Comparison of ENCODE assay signal across 5 fruit fly cellular contexts in genomic region chr3R:19282240-19282639, dm6.
TF ChIP-seq lines count a peak whose summit lies in the region.

No protein-coding gene starts in this region.

- TF ChIP-seq CTCF in whole organism, embryonic (GFP tag; optimal IDR thresholded peaks at IDR 0.05; lab: Kevin White, UChicago), result no peak

TF ChIP-seq in whole organism, 6 proteins besides CTCF, POLR2A, EP300 and RAD21:
- TF ChIP-seq Dll (optimal IDR thresholded peaks at IDR 0.05; lab: Kevin White, UChicago) (peak; percentile 22), CG8478 (optimal IDR thresholded peaks at IDR 0.05; lab: Kevin White, UChicago) (no peak), EcR (GFP tag; optimal IDR thresholded peaks at IDR 0.05; lab: Kevin White, UChicago) (no peak), usp (GFP tag; optimal IDR thresholded peaks at IDR 0.05; lab: Kevin White, UChicago) (no peak), pan (optimal IDR thresholded peaks at IDR 0.05; lab: Kevin White, UChicago) (no peak), psq (optimal IDR thresholded peaks at IDR 0.05; lab: Kevin White, UChicago) (no peak)

TF ChIP-seq in whole organism, embryonic, 481 proteins besides CTCF, POLR2A, EP300 and RAD21:
- TF ChIP-seq mirr (GFP tag; optimal IDR thresholded peaks at IDR 0.05; lab: Kevin White, UChicago), result no peak
- TF ChIP-seq tgo (GFP tag; IDR thresholded peaks at IDR 0.05; lab: Robert Waterston, UW), result no peak
- TF ChIP-seq CG15601 (tag; optimal IDR thresholded peaks at IDR 0.05; lab: Kevin White, UChicago), result no peak
- no peak for TF ChIP-seq danr (GFP tag; IDR thresholded peaks at IDR 0.05; lab: Robert Waterston, UW)
- no peak for TF ChIP-seq Gsc (GFP tag; IDR thresholded peaks at IDR 0.05; lab: Robert Waterston, UW)
- peak; percentile 14 for TF ChIP-seq nom (GFP tag; optimal IDR thresholded peaks at IDR 0.05; lab: Kevin White, UChicago)
- peak; percentile 22 for TF ChIP-seq corto (GFP tag; optimal IDR thresholded peaks at IDR 0.05; lab: Kevin White, UChicago)
- peak; percentile 61 for TF ChIP-seq lbe (GFP tag; optimal IDR thresholded peaks at IDR 0.05; lab: Kevin White, UChicago)
- peak; percentile 40 for TF ChIP-seq Ets65A (GFP tag; lab: Kevin White, UChicago)
- no peak for TF ChIP-seq CG15269 (tag; optimal IDR thresholded peaks at IDR 0.05; lab: Kevin White, UChicago)
- no peak for TF ChIP-seq salm (tag; optimal IDR thresholded peaks at IDR 0.05; lab: Kevin White, UChicago)
- TF ChIP-seq CG17802 (tag; optimal IDR thresholded peaks at IDR 0.05; lab: Kevin White, UChicago), result no peak
- no peak for TF ChIP-seq H15 (GFP tag; IDR thresholded peaks at IDR 0.05; lab: Robert Waterston, UW)
- peak; percentile 12 for TF ChIP-seq sens (GFP tag; lab: Kevin White, UChicago)
- peak in 1 of 2 experiments; percentile 2 for TF ChIP-seq bsh (GFP tag; optimal IDR thresholded peaks at IDR 0.05; lab: Kevin White, UChicago)
- no peak for TF ChIP-seq peb (GFP tag; IDR thresholded peaks at IDR 0.05; lab: Robert Waterston, UW)
- TF ChIP-seq sr (GFP tag; IDR thresholded peaks at IDR 0.05; lab: Robert Waterston, UW), result no peak
- no peak for TF ChIP-seq Mad (GFP tag; optimal IDR thresholded peaks at IDR 0.05; lab: Kevin White, UChicago)

TF ChIP-seq in whole organism, prepupa, 60 proteins besides CTCF, POLR2A, EP300 and RAD21 (continues in another document):
- TF ChIP-seq Smox (GFP tag; optimal IDR thresholded peaks at IDR 0.05; lab: Kevin White, UChicago), result peak; percentile 69
- TF ChIP-seq CG11294 (GFP tag; IDR thresholded peaks at IDR 0.05; lab: Robert Waterston, UW), result no peak
- peak; percentile 29 for TF ChIP-seq Eip93F (GFP tag; optimal IDR thresholded peaks at IDR 0.05; lab: Kevin White, UChicago)
- peak; percentile 94 for TF ChIP-seq Eip78C (GFP tag; lab: Kevin White, UChicago)
- peak; percentile 54 for TF ChIP-seq CG3919 (GFP tag; optimal IDR thresholded peaks at IDR 0.05; lab: Kevin White, UChicago)
- no peak for TF ChIP-seq Blimp-1 (GFP tag; optimal IDR thresholded peaks at IDR 0.05; lab: Kevin White, UChicago)
- no peak for TF ChIP-seq Lpt (GFP tag; optimal IDR thresholded peaks at IDR 0.05; lab: Kevin White, UChicago)
- peak; percentile 3 for TF ChIP-seq CG11902 (GFP tag; optimal IDR thresholded peaks at IDR 0.05; lab: Kevin White, UChicago)
- peak; percentile 75 for TF ChIP-seq CG6163 (GFP tag; IDR thresholded peaks at IDR 0.05; lab: Robert Waterston, UW)
- peak; percentile 44 for TF ChIP-seq achi (GFP tag; optimal IDR thresholded peaks at IDR 0.05; lab: Kevin White, UChicago)
- TF ChIP-seq spab (GFP tag; optimal IDR thresholded peaks at IDR 0.05; lab: Kevin White, UChicago), result peak; percentile 68
- peak; percentile 76 for TF ChIP-seq Sox102F (GFP tag; optimal IDR thresholded peaks at IDR 0.05; lab: Kevin White, UChicago)
- no peak for TF ChIP-seq eg (GFP tag; IDR thresholded peaks at IDR 0.05; lab: Robert Waterston, UW)
- TF ChIP-seq Eip75B (GFP tag; optimal IDR thresholded peaks at IDR 0.05; lab: Kevin White, UChicago), result peak; percentile 69
- TF ChIP-seq net (GFP tag; optimal IDR thresholded peaks at IDR 0.05; lab: Kevin White, UChicago), result peak; percentile 31
- TF ChIP-seq CG15336 (GFP tag; IDR thresholded peaks at IDR 0.05; lab: Robert Waterston, UW), result no peak
- TF ChIP-seq CG34406 (GFP tag; optimal IDR thresholded peaks at IDR 0.05; lab: Kevin White, UChicago), result peak; percentile 69
- TF ChIP-seq esn (GFP tag; optimal IDR thresholded peaks at IDR 0.05; lab: Kevin White, UChicago), result peak; percentile 75
- peak; percentile 37 to 78 for TF ChIP-seq salr (GFP tag; optimal IDR thresholded peaks at IDR 0.05; lab: Kevin White, UChicago)
- TF ChIP-seq Hr38 (GFP tag; optimal IDR thresholded peaks at IDR 0.05; lab: Kevin White, UChicago), result no peak
- TF ChIP-seq topi (GFP tag; optimal IDR thresholded peaks at IDR 0.05; lab: Kevin White, UChicago), result peak; percentile 76
- TF ChIP-seq ss (GFP tag; optimal IDR thresholded peaks at IDR 0.05; lab: Kevin White, UChicago), result peak; percentile 45 to 69
- TF ChIP-seq CG10669 (GFP tag; optimal IDR thresholded peaks at IDR 0.05; lab: Kevin White, UChicago), result peak; percentile 71
- TF ChIP-seq CG6808 (GFP tag; optimal IDR thresholded peaks at IDR 0.05; lab: Kevin White, UChicago), result peak; percentile 70
- TF ChIP-seq CG32006 (GFP tag; optimal IDR thresholded peaks at IDR 0.05; lab: Kevin White, UChicago), result no peak

TF ChIP-seq in whole organism, pupa, 21 proteins besides CTCF, POLR2A, EP300 and RAD21:
- TF ChIP-seq CG32121 (GFP tag; IDR thresholded peaks at IDR 0.05; lab: Robert Waterston, UW) (no peak), CG10348 (GFP tag; IDR thresholded peaks at IDR 0.05; lab: Robert Waterston, UW) (no peak), CG9948 (tag; optimal IDR thresholded peaks at IDR 0.05; lab: Kevin White, UChicago) (peak; percentile 74), CG4496 (GFP tag; IDR thresholded peaks at IDR 0.05; lab: Robert Waterston, UW) (peak; percentile 45; the same call in 1 of the 3 replicates), D1 (tag; optimal IDR thresholded peaks at IDR 0.05; lab: Kevin White, UChicago) (peak; percentile 22), Pif1B (GFP tag; optimal IDR thresholded peaks at IDR 0.05; lab: Kevin White, UChicago) (peak; percentile 52), CG8301 (tag; optimal IDR thresholded peaks at IDR 0.05; lab: Kevin White, UChicago) (no peak), Snoo (tag; optimal IDR thresholded peaks at IDR 0.05; lab: Kevin White, UChicago) (peak; percentile 68), fd96Ca (GFP tag; IDR thresholded peaks at IDR 0.05; lab: Robert Waterston, UW) (no peak), CG34367 (tag; optimal IDR thresholded peaks at IDR 0.05; lab: Kevin White, UChicago) (peak; percentile 76), CG17806 (tag; optimal IDR thresholded peaks at IDR 0.05; lab: Kevin White, UChicago) (peak; percentile 68), CG15710 (tag; optimal IDR thresholded peaks at IDR 0.05; lab: Kevin White, UChicago) (peak; percentile 80), CG8159 (tag; optimal IDR thresholded peaks at IDR 0.05; lab: Kevin White, UChicago) (peak; percentile 79), Pif1A (GFP tag; optimal IDR thresholded peaks at IDR 0.05; lab: Kevin White, UChicago) (peak; percentile 63), CG13204 (GFP tag; optimal IDR thresholded peaks at IDR 0.05; lab: Kevin White, UChicago) (no peak), gl (tag; optimal IDR thresholded peaks at IDR 0.05; lab: Kevin White, UChicago) (peak; percentile 71), CG12605 (GFP tag; IDR thresholded peaks at IDR 0.05; lab: Robert Waterston, UW) (no peak)

TF ChIP-seq in whole organism, wandering third instar larva, 38 proteins besides CTCF, POLR2A, EP300 and RAD21:
- peak in 1 of 2 experiments; percentile 62 for TF ChIP-seq foxo (GFP tag; optimal IDR thresholded peaks at IDR 0.05; lab: Kevin White, UChicago)
- peak; percentile 57 for TF ChIP-seq woc (GFP tag; optimal IDR thresholded peaks at IDR 0.05; lab: Kevin White, UChicago)
- peak; percentile 81 for TF ChIP-seq h (GFP tag; optimal IDR thresholded peaks at IDR 0.05; lab: Kevin White, UChicago)
- no peak for TF ChIP-seq Myc (optimal IDR thresholded peaks at IDR 0.05; lab: Kevin White, UChicago)
- TF ChIP-seq OdsH (GFP tag; optimal IDR thresholded peaks at IDR 0.05; lab: Kevin White, UChicago), result peak; percentile 64
- TF ChIP-seq dmrt93B (GFP tag; optimal IDR thresholded peaks at IDR 0.05; lab: Kevin White, UChicago), result peak; percentile 16
- peak; percentile 75 for TF ChIP-seq ey (GFP tag; optimal IDR thresholded peaks at IDR 0.05; lab: Kevin White, UChicago)
- TF ChIP-seq rgr (GFP tag; optimal IDR thresholded peaks at IDR 0.05; lab: Kevin White, UChicago), result peak; percentile 74
- no peak for TF ChIP-seq lola (GFP tag; optimal IDR thresholded peaks at IDR 0.05; lab: Kevin White, UChicago)
- TF ChIP-seq sage (GFP tag; optimal IDR thresholded peaks at IDR 0.05; lab: Kevin White, UChicago), result peak; percentile 56
- TF ChIP-seq HLH106 (tag; optimal IDR thresholded peaks at IDR 0.05; lab: Kevin White, UChicago), result peak; percentile 70
- peak; percentile 45 for TF ChIP-seq psq (GFP tag; optimal IDR thresholded peaks at IDR 0.05; lab: Kevin White, UChicago)
- peak; percentile 1 for TF ChIP-seq Rel (GFP tag; optimal IDR thresholded peaks at IDR 0.05; lab: Kevin White, UChicago)
- TF ChIP-seq Rel (tag; optimal IDR thresholded peaks at IDR 0.05; lab: Kevin White, UChicago), result no peak
- TF ChIP-seq Hnf4 (GFP tag; optimal IDR thresholded peaks at IDR 0.05; lab: Kevin White, UChicago), result peak; percentile 48
- TF ChIP-seq CG9705 (GFP tag; optimal IDR thresholded peaks at IDR 0.05; lab: Kevin White, UChicago), result no peak
- peak; percentile 64 for TF ChIP-seq Sp1 (GFP tag; optimal IDR thresholded peaks at IDR 0.05; lab: Kevin White, UChicago)
- peak; percentile 77 for TF ChIP-seq br (GFP tag; optimal IDR thresholded peaks at IDR 0.05; lab: Kevin White, UChicago)
- TF ChIP-seq Hr78 (GFP tag; optimal IDR thresholded peaks at IDR 0.05; lab: Kevin White, UChicago), result no peak
- no peak for TF ChIP-seq tai (GFP tag; optimal IDR thresholded peaks at IDR 0.05; lab: Kevin White, UChicago)
- peak; percentile 78 for TF ChIP-seq fru (GFP tag; optimal IDR thresholded peaks at IDR 0.05; lab: Kevin White, UChicago)
- peak; percentile 11 for TF ChIP-seq Mio (GFP tag; optimal IDR thresholded peaks at IDR 0.05; lab: Kevin White, UChicago)
- TF ChIP-seq Abd-B (GFP tag; optimal IDR thresholded peaks at IDR 0.05; lab: Kevin White, UChicago), result no peak
